Fruit fly (Drosophila melanogaster) whole organism, pupa: ENCODE data around the gene CG17075.

Experiments used
- CG10348 ChIP-seq: fragments of 200-800 bp; sonication (Bioruptor generic); IDR thresholded peaks from 2 replicates; pipeline ENCODE4 v1.3.6; 2022; ENCODE audit warnings: missing biosample characterization, missing genetic modification characterization
- CG12605 ChIP-seq: fragments of 200-800 bp; sonication (Bioruptor generic); IDR thresholded peaks from 2 replicates; pipeline ENCODE4 v1.3.6; 2022; ENCODE audit warnings: missing biosample characterization, missing genetic modification characterization
- CG13204 ChIP-seq: fragments of 200-800 bp; sonication (Bioruptor generic); optimal IDR thresholded peaks from 2 replicates; lab custom pipeline; 2018; ENCODE audit warnings: missing biosample characterization, mild to moderate bottlenecking, missing genetic modification characterization, moderate library complexity
- CG14655 ChIP-seq: fragments of 200-800 bp; sonication (Bioruptor generic); optimal IDR thresholded peaks from 3 replicates; lab custom pipeline; 2017; ENCODE audit warnings: mild to moderate bottlenecking, missing biosample characterization, missing genetic modification reagents, missing genetic modification characterization
- CG17806 ChIP-seq: fragments of 200-800 bp; sonication (Bioruptor generic); optimal IDR thresholded peaks from 2 replicates; lab custom pipeline; 2018; ENCODE audit warnings: missing biosample characterization, mild to moderate bottlenecking, missing genetic modification characterization, moderate library complexity
- CG32121 ChIP-seq: fragments of 200-800 bp; sonication (Bioruptor generic); IDR thresholded peaks from 2 replicates; pipeline ENCODE4 v1.3.6; 2022; ENCODE audit warnings: missing biosample characterization, missing genetic modification characterization
- CG4496 ChIP-seq: fragments of 200-800 bp; sonication (Bioruptor generic); IDR thresholded peaks from 3 replicates; pipeline ENCODE4 v1.3.6; 2022; ENCODE audit warnings: missing biosample characterization, missing genetic modification characterization
- CG8301 ChIP-seq: fragments of 200-800 bp; sonication (Bioruptor generic); optimal IDR thresholded peaks from 2 replicates; lab custom pipeline; 2018; ENCODE audit warnings: missing biosample characterization, mild to moderate bottlenecking, missing genetic modification characterization
- Snoo ChIP-seq: fragments of 200-800 bp; sonication (Bioruptor generic); optimal IDR thresholded peaks from 3 replicates; lab custom pipeline; 2017; ENCODE audit warnings: missing biosample characterization, mild to moderate bottlenecking, missing genetic modification characterization, inconsistent platforms
- fd96Ca ChIP-seq: fragments of 200-800 bp; sonication (Bioruptor generic); IDR thresholded peaks from 3 replicates; pipeline ENCODE4 v1.3.6; 2022; ENCODE audit warnings: missing biosample characterization, missing genetic modification characterization
- gl ChIP-seq: fragments of 200-800 bp; sonication (Bioruptor generic); optimal IDR thresholded peaks from 2 replicates; lab custom pipeline; 2018; ENCODE audit warnings: missing biosample characterization, mild to moderate bottlenecking, missing genetic modification characterization

Gene CG17075

dm6 chr2L:220509-220908, 46.8 kb downstream of the CG17075 start:
- TF ChIP-seq CG13204 (GFP tag; lab: Kevin White, UChicago) = no peak
- TF ChIP-seq fd96Ca (GFP tag; lab: Robert Waterston, UW) = no peak
- TF ChIP-seq CG32121 (GFP tag; lab: Robert Waterston, UW) = no peak
- 0 out of 2 replicates have a peak, but pooled peaks have one; percentile 16 for TF ChIP-seq CG10348 (GFP tag; lab: Robert Waterston, UW)
- peak; percentile 28; the same call in 1 of the 3 replicates for TF ChIP-seq CG4496 (GFP tag; lab: Robert Waterston, UW)
- TF ChIP-seq CG12605 = peak; percentile 37; the same call in 1 of the 2 replicates
- TF ChIP-seq, all 21 proteins: peak for 3

DNA sequence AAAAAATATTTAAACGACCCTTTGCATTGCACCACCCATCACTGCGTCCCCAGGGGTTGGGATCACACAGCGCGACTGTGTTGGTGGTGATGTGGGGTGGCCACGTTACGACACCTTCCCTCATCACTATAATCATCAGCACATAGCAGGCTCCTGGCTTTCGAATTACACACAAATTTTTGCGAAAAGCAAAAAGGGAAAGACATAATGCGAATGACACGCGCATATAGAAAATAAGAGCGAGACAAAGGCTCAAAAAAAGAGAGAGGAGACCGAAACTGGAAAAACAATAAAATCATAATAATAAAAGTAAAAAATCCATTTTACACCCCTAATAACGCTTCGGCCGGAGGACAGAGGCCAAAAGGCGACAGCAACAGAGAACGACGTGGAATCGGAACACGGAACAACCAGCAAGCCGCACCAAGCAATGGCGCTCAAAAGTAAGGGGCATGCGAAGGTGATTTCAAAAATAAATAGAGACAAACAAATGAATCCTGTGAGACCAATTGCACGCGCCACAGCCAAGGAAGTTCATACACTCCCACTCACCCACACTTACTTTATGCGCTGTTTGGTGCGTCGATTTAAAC, 47.8 kb downstream of the CG17075 start:
- TF ChIP-seq CG13204 (GFP tag; lab: Kevin White, UChicago) (no peak), gl (tag; lab: Kevin White, UChicago) (no peak), CG14655 (no peak), CG17806 (no peak), CG8301 (no peak), CG10348 (GFP tag; lab: Robert Waterston, UW) (no peak), Snoo (tag; lab: Kevin White, UChicago) (no peak), CG12605 (no peak)
